Worm (Caenorhabditis elegans): Measurements from ENCODE around the gene F48A11.4.

- TF ChIP-seq klf-2 (GFP tag; conservative IDR thresholded peaks at IDR 0.05) (no peak), med-1 (GFP tag; optimal IDR thresholded peaks at IDR 0.05; ENCODE audit: insufficient read depth) (no peak), T22C8.4 (GFP tag; IDR thresholded peaks at IDR 0.05) (no peak)
Observed at ce11 chrII:208097-208496, 8.3 kb downstream of the F48A11.4 start.

Measured in whole organism, midembryonic.